Worm (Caenorhabditis elegans): ENCODE results near the gene rps-24.

Gene rps-24

ce11 chrIV:372146-372789, 13.4 kb upstream of the rps-24 start (continued):
- no peak for TF ChIP-seq cey-2 (tag; optimal IDR thresholded peaks at IDR 0.05; ENCODE audit: borderline replicate concordance, insufficient read depth)
- no peak for TF ChIP-seq hif-1 (tag; optimal IDR thresholded peaks at IDR 0.05)
- TF ChIP-seq lim-7 (GFP tag; IDR thresholded peaks at IDR 0.05): no peak
- TF ChIP-seq fos-1 (tag; optimal IDR thresholded peaks at IDR 0.05): no peak
- no peak for TF ChIP-seq php-3 (GFP tag; IDR thresholded peaks at IDR 0.05)
- no peak for TF ChIP-seq duxl-1 (tag; optimal IDR thresholded peaks at IDR 0.05; ENCODE audit: poor library complexity)
- TF ChIP-seq lir-3 (tag; optimal IDR thresholded peaks at IDR 0.05): no peak
- no peak for TF ChIP-seq unc-62 (GFP tag; optimal IDR thresholded peaks at IDR 0.05 in 1 of 2)
- TF ChIP-seq unc-62 (tag; optimal IDR thresholded peaks at IDR 0.05): no peak
- no peak for TF ChIP-seq mxl-3 (GFP tag; optimal IDR thresholded peaks at IDR 0.05)
- TF ChIP-seq daf-19 (GFP tag; conservative IDR thresholded peaks at IDR 0.05): no peak
- no peak for TF ChIP-seq lin-29 (GFP tag; IDR thresholded peaks at IDR 0.05)
- no peak for TF ChIP-seq tra-1 (GFP tag; IDR thresholded peaks at IDR 0.05)
- TF ChIP-seq mes-2 (tag; optimal IDR thresholded peaks at IDR 0.05; ENCODE audit: poor library complexity, severe bottlenecking): peak; percentile 47
- TF ChIP-seq dve-1 (tag; optimal IDR thresholded peaks at IDR 0.05; ENCODE audit: insufficient read depth): peak; percentile 29
- TF ChIP-seq ZK546.5 (tag; optimal IDR thresholded peaks at IDR 0.05): no peak
- TF ChIP-seq snpc-4 (tag; optimal IDR thresholded peaks at IDR 0.05): no peak
- TF ChIP-seq gei-8 (GFP tag; optimal IDR thresholded peaks at IDR 0.05): no peak

DNA sequence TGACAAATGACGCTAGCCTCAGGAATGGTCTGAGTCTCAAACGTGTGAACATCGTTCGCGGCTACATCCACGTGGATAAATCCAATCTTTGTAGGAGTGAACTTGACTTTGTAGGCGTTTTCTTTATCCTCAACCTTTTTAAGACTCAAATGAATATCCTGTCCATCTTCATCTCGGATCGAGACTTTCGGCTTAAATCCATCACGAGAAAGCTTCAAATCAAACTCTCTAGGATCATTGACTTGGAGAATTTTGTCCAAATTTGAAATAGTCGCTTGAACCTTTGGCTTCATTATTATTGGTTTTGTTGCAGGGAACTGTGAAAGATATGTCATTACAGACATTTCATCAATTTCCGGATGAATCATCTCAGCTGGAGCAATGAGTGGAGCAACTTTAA, 11.7 kb upstream of the rps-24 start:
- TF ChIP-seq duxl-1 (tag; optimal IDR thresholded peaks at IDR 0.05; ENCODE audit: poor library complexity): no peak
- no peak for TF ChIP-seq spr-1 (tag; optimal IDR thresholded peaks at IDR 0.05)
- no peak for TF ChIP-seq unc-39 (tag; optimal IDR thresholded peaks at IDR 0.05)
- no peak for TF ChIP-seq mes-2 (tag; optimal IDR thresholded peaks at IDR 0.05; ENCODE audit: poor library complexity, severe bottlenecking)
- no peak for TF ChIP-seq hif-1 (tag; optimal IDR thresholded peaks at IDR 0.05)
- TF ChIP-seq R02D3.7 (tag; optimal IDR thresholded peaks at IDR 0.05): no peak
- TF ChIP-seq unc-62 (GFP tag; optimal IDR thresholded peaks at IDR 0.05 in 1 of 2): peak in 1 of 2 experiments; percentile 92
- TF ChIP-seq unc-62 (tag; optimal IDR thresholded peaks at IDR 0.05): no peak
- no peak for TF ChIP-seq nhr-25 (tag; optimal IDR thresholded peaks at IDR 0.05; ENCODE audit: borderline replicate concordance, insufficient read depth)

ce11 chrIV:375915-376314, 9.8 kb upstream of the rps-24 start, which contains the start of gene fln-1:
Gene fln-1, minus strand, starts transcription at chrIV:376015.
- TF ChIP-seq ZK546.5 (tag; optimal IDR thresholded peaks at IDR 0.05) (no peak), ceh-82 (tag; optimal IDR thresholded peaks at IDR 0.05) (no peak), fkh-10 (GFP tag; optimal IDR thresholded peaks at IDR 0.05) (no peak), ztf-11 (tag; optimal IDR thresholded peaks at IDR 0.05) (no peak), nhr-41 (GFP tag; IDR thresholded peaks at IDR 0.05) (no peak), ctbp-1 (GFP tag; IDR thresholded peaks at IDR 0.05) (no peak), vab-7 (GFP tag; IDR thresholded peaks at IDR 0.05) (no peak), ceh-62 (tag; optimal IDR thresholded peaks at IDR 0.05) (no peak), lin-13 (GFP tag; optimal IDR thresholded peaks at IDR 0.05) (no peak), ztf-7 (tag; optimal IDR thresholded peaks at IDR 0.05) (no peak), nhr-11 (tag; optimal IDR thresholded peaks at IDR 0.05) (no peak), mes-2 (tag; optimal IDR thresholded peaks at IDR 0.05; ENCODE audit: poor library complexity, severe bottlenecking) (no peak), zfp-3 (GFP tag; conservative IDR thresholded peaks at IDR 0.05) (no peak), lin-29 (GFP tag; IDR thresholded peaks at IDR 0.05) (no peak), F37D6.2 (tag; optimal IDR thresholded peaks at IDR 0.05) (no peak), nhr-25 (tag; optimal IDR thresholded peaks at IDR 0.05; ENCODE audit: borderline replicate concordance, insufficient read depth) (no peak)

ce11 chrIV:377791-378190, 7.9 kb upstream of the rps-24 start:
- TF ChIP-seq nhr-6 (tag; optimal IDR thresholded peaks at IDR 0.05) (no peak), jun-1 (tag; optimal IDR thresholded peaks at IDR 0.05) (no peak), ceh-32 (tag; optimal IDR thresholded peaks at IDR 0.05; ENCODE audit: poor library complexity) (no peak), F10B5.3 (tag; optimal IDR thresholded peaks at IDR 0.05) (no peak)
